Worm (Caenorhabditis elegans): ENCODE measurements around the gene nas-37.

DNA sequence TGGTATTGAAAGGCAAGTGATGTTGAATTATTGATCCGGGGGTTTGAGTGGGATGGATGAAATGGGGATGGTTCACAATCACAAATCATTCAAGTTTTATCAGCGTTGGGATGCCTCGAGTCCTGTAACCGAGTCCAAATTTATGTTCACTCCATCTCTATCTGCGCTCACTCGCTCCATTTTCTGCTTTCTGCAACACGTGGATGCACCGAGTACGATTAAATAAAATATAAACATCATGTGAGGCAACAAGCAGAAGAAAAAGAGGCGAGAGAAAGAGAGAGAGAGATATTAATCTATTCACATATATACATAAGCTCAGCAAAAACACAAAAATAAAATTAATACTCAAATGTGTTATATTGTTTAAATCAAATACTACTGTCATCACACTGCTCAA lies 44.2 kb upstream of the nas-37 start:
- TF ChIP-seq zip-11 (GFP tag; IDR thresholded peaks at IDR 0.05) (no peak), fos-1 (tag; optimal IDR thresholded peaks at IDR 0.05) (no peak), ceh-44 (GFP tag; IDR thresholded peaks at IDR 0.05) (no peak), nhr-25 (tag; optimal IDR thresholded peaks at IDR 0.05; ENCODE audit: borderline replicate concordance, insufficient read depth) (no peak), lin-39 (tag; optimal IDR thresholded peaks at IDR 0.05) (no peak), pqm-1 (tag; optimal IDR thresholded peaks at IDR 0.05) (no peak), unc-62 (GFP tag; optimal IDR thresholded peaks at IDR 0.05 in 1 of 2) (no peak), unc-62 (tag; optimal IDR thresholded peaks at IDR 0.05) (no peak), nhr-237 (tag; optimal IDR thresholded peaks at IDR 0.05) (no peak)
